Fruit fly (Drosophila melanogaster) whole organism, wandering third instar larva: ENCODE measurements around the gene LanA.

Experiments
- Abd-B ChIP-seq: fragments of >200 bp; optimal IDR thresholded peaks from 2 replicates; lab custom pipeline; 2017; ENCODE audit warnings: missing biosample characterization, missing genetic modification characterization
- Dfd ChIP-seq: fragments of >200 bp; optimal IDR thresholded peaks from 2 replicates; lab custom pipeline; 2017; ENCODE audit warnings: missing biosample characterization, missing genetic modification characterization
- GATAd ChIP-seq: sonication (Bioruptor generic); optimal IDR thresholded peaks from 2 replicates; lab custom pipeline; 2016; ENCODE audit warnings: missing biosample characterization, missing genetic modification characterization
- Hr78 ChIP-seq: fragments of >200 bp; optimal IDR thresholded peaks from 2 replicates; lab custom pipeline; 2017; ENCODE audit warnings: missing biosample characterization, missing genetic modification characterization
- OdsH ChIP-seq: fragments of 200-800 bp; sonication (Bioruptor generic); optimal IDR thresholded peaks from 2 replicates; lab custom pipeline; 2016; ENCODE audit warnings: missing biosample characterization, mild to moderate bottlenecking, missing genetic modification characterization
- br ChIP-seq: fragments of 200-800 bp; sonication (Bioruptor generic); optimal IDR thresholded peaks from 2 replicates; lab custom pipeline; 2016; ENCODE audit warnings: missing biosample characterization, missing genetic modification characterization
- dsf ChIP-seq: sonication (Bioruptor generic); optimal IDR thresholded peaks from 2 replicates; lab custom pipeline; 2016; ENCODE audit warnings: missing biosample characterization, missing genetic modification characterization, borderline replicate concordance
- ey ChIP-seq: fragments of 200-800 bp; sonication (Bioruptor generic); optimal IDR thresholded peaks from 2 replicates; lab custom pipeline; 2016; ENCODE audit warnings: missing biosample characterization, missing genetic modification characterization
- psq ChIP-seq: fragments of 200-800 bp; sonication (Bioruptor generic); optimal IDR thresholded peaks from 3 replicates; lab custom pipeline; 2017; ENCODE audit warnings: missing biosample characterization, mild to moderate bottlenecking, missing genetic modification characterization, moderate library complexity
- rgr ChIP-seq: fragments of 200-800 bp; sonication (Bioruptor generic); optimal IDR thresholded peaks from 3 replicates; lab custom pipeline; 2016; ENCODE audit warnings: missing biosample characterization, mild to moderate bottlenecking, missing genetic modification characterization
- usp ChIP-seq: fragments of >200 bp; optimal IDR thresholded peaks from 2 replicates; lab custom pipeline; 2017; ENCODE audit warnings: missing biosample characterization, missing genetic modification characterization

- TF ChIP-seq psq (GFP tag; lab: Kevin White, UChicago) (no peak), usp (no peak), Hr78 (GFP tag; lab: Kevin White, UChicago) (no peak), GATAd (GFP tag; lab: Kevin White, UChicago) (no peak), Abd-B (GFP tag; lab: Kevin White, UChicago) (no peak), ey (GFP tag; lab: Kevin White, UChicago) (no peak), OdsH (GFP tag; lab: Kevin White, UChicago) (no peak), br (no peak), Dfd (GFP tag; lab: Kevin White, UChicago) (no peak), dsf (GFP tag; lab: Kevin White, UChicago) (no peak), rgr (GFP tag; lab: Kevin White, UChicago) (no peak)
Measured at dm6 chr3L:6215976-6216786, 1.6 kb downstream of the LanA start.
